Worm (Caenorhabditis elegans): Measurements from ENCODE around the gene tag-191.

tag-191 gene

DNA sequence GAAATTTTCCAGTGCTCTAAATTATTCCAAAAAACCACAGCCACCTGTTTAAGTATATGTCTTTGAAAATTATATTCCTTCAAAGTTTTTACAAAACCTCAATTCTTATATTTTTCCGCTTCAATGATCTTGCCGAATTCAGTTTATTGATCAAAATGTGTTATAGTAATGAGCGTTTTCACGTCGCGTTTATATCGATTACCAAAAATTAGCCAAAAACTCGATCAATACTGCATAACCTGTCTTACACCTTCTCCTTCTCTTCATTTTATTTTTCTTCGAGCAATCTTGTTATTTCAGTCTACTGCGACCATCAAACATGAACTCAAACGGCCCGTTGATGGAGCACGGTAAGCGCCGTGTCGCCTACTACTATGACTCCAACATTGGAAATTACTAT, 11.1 kb downstream of the tag-191 start, which contains the start of gene hda-1:
Gene hda-1 (plus strand): TSS at position 301 of the 400 bp plus-strand sequence.
- TF ChIP-seq K09A11.1 (tag; optimal IDR thresholded peaks at IDR 0.05; ENCODE audit: insufficient read depth) (no peak), elt-4 (tag; optimal IDR thresholded peaks at IDR 0.05) (no peak), dmd-4 (tag; optimal IDR thresholded peaks at IDR 0.05; ENCODE audit: borderline replicate concordance) (no peak), ceh-30 (tag; optimal IDR thresholded peaks at IDR 0.05) (no peak), Y22D7AL.16 (tag; optimal IDR thresholded peaks at IDR 0.05) (no peak), npax-4 (tag; optimal IDR thresholded peaks at IDR 0.05) (no peak), nhr-232 (tag; optimal IDR thresholded peaks at IDR 0.05) (no peak), madf-2 (tag; optimal IDR thresholded peaks at IDR 0.05) (no peak), tbx-2 (tag; optimal IDR thresholded peaks at IDR 0.05) (no peak), C08G9.2 (tag; optimal IDR thresholded peaks at IDR 0.05) (no peak), nhr-11 (tag; optimal IDR thresholded peaks at IDR 0.05) (no peak), ceh-9 (tag; optimal IDR thresholded peaks at IDR 0.05) (no peak), hlh-30 (tag; optimal IDR thresholded peaks at IDR 0.05; ENCODE audit: insufficient read depth) (no peak), ttx-3 (tag; optimal IDR thresholded peaks at IDR 0.05) (no peak), pag-3 (tag; optimal IDR thresholded peaks at IDR 0.05; ENCODE audit: borderline replicate concordance) (no peak)

DNA sequence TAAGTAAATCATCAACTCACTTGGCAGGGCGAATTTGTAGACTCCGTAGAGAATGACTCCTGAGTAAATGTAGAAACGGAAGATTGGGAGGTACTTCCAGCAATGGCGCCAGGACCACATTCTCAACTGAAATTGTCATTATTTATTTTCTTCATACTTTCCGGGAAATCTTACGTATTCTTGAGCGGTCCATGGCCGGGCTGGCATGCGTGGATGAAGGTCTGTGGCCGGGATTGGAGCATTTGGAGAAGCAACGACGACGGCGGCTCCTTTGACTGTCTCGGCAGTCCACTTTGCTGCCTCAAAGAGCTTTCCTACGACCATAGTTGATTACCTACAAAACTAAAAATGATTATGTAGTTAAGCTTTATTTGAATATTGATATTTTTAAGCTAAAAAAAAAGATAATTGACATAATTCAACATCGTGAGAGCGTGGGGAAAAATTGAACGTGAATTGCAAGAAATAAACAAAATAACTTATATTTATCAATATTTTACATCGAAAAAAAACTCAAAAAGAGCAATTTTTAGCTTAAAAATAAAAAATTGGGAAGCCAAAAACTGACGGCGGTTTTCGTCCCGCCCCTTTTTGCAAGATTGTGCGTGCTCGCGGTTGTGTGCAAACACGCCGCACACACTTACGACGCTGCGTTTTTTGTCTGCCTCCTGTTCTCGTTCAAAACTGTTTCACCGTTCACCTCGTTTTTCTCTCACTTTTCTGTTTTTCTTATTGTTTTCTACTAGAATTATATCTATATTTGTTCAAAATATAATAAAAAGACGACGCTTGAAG, 12.2 kb downstream of the tag-191 start, which contains the start of gene ril-1:
Gene ril-1 (minus strand): TSS at position 342 of the 795 bp plus-strand sequence.
- TF ChIP-seq sox-4 (tag; optimal IDR thresholded peaks at IDR 0.05), result peak; percentile 23
- TF ChIP-seq hlh-6 (tag; optimal IDR thresholded peaks at IDR 0.05), result no peak
- no peak for TF ChIP-seq sdc-2 (tag; optimal IDR thresholded peaks at IDR 0.05)
- no peak for TF ChIP-seq hlh-13 (GFP tag; optimal IDR thresholded peaks at IDR 0.05)
- TF ChIP-seq pha-2 (tag; optimal IDR thresholded peaks at IDR 0.05), result no peak
- TF ChIP-seq ztf-16 (tag; optimal IDR thresholded peaks at IDR 0.05), result peak; percentile 62
- TF ChIP-seq unc-86 (tag; optimal IDR thresholded peaks at IDR 0.05), result peak; percentile 33
- TF ChIP-seq elt-2 (tag; optimal IDR thresholded peaks at IDR 0.05), result peak; percentile 74
- no peak for TF ChIP-seq ceh-34 (tag; optimal IDR thresholded peaks at IDR 0.05)
- peak; percentile 7 for TF ChIP-seq npax-4 (tag; optimal IDR thresholded peaks at IDR 0.05)
- TF ChIP-seq hlh-8 (tag; optimal IDR thresholded peaks at IDR 0.05), result no peak
- peak; percentile 53 for TF ChIP-seq ttx-3 (tag; optimal IDR thresholded peaks at IDR 0.05)
- no peak for TF ChIP-seq ceh-2 (tag; optimal IDR thresholded peaks at IDR 0.05)
- TF ChIP-seq elt-4 (tag; optimal IDR thresholded peaks at IDR 0.05), result no peak
- TF ChIP-seq lim-6 (tag; optimal IDR thresholded peaks at IDR 0.05), result no peak
- peak; percentile 35 for TF ChIP-seq tbx-2 (tag; optimal IDR thresholded peaks at IDR 0.05)
- peak; percentile 37 for TF ChIP-seq che-1 (tag; optimal IDR thresholded peaks at IDR 0.05)
- TF ChIP-seq nhr-232 (tag; optimal IDR thresholded peaks at IDR 0.05), result no peak
- TF ChIP-seq fax-1 (tag; optimal IDR thresholded peaks at IDR 0.05), result peak; percentile 12
- no peak for TF ChIP-seq lin-11 (tag; optimal IDR thresholded peaks at IDR 0.05)
- no peak for TF ChIP-seq nhr-11 (tag; optimal IDR thresholded peaks at IDR 0.05)
- TF ChIP-seq pat-9 (tag; optimal IDR thresholded peaks at IDR 0.05), result peak; percentile 18
- no peak for TF ChIP-seq unc-42 (tag; optimal IDR thresholded peaks at IDR 0.05)
- TF ChIP-seq pax-1 (tag; optimal IDR thresholded peaks at IDR 0.05), result no peak
- no peak for TF ChIP-seq ceh-30 (tag; optimal IDR thresholded peaks at IDR 0.05)
- no peak for TF ChIP-seq ceh-24 (tag; optimal IDR thresholded peaks at IDR 0.05)
- peak; percentile 15 for TF ChIP-seq T23F11.4 (GFP tag; optimal IDR thresholded peaks at IDR 0.05)
- no peak for TF ChIP-seq Y22D7AL.16 (tag; optimal IDR thresholded peaks at IDR 0.05)
- no peak for TF ChIP-seq unc-55 (GFP tag; optimal IDR thresholded peaks at IDR 0.05)
- TF ChIP-seq ceh-19 (GFP tag; optimal IDR thresholded peaks at IDR 0.05), result no peak
- TF ChIP-seq ceh-45 (GFP tag; IDR thresholded peaks at IDR 0.05), result no peak
- no peak for TF ChIP-seq pros-1 (tag; optimal IDR thresholded peaks at IDR 0.05)
- TF ChIP-seq ceh-31 (tag; optimal IDR thresholded peaks at IDR 0.05), result peak; percentile 44
- no peak for TF ChIP-seq ahr-1 (tag; optimal IDR thresholded peaks at IDR 0.05)
- no peak for TF ChIP-seq pha-4 (tag; optimal IDR thresholded peaks at IDR 0.05)
- peak; percentile 34 for TF ChIP-seq gmeb-2 (tag; optimal IDR thresholded peaks at IDR 0.05)
- no peak for TF ChIP-seq ceh-6 (GFP tag; optimal IDR thresholded peaks at IDR 0.05)
- TF ChIP-seq fkh-10 (GFP tag; optimal IDR thresholded peaks at IDR 0.05), result no peak
- peak; percentile 33 for TF ChIP-seq C38D4.7 (GFP tag; optimal IDR thresholded peaks at IDR 0.05)
- peak; percentile 3 for TF ChIP-seq eyg-1 (tag; optimal IDR thresholded peaks at IDR 0.05)
- TF ChIP-seq pqm-1 (tag; optimal IDR thresholded peaks at IDR 0.05), result no peak
- no peak for TF ChIP-seq ceh-9 (tag; optimal IDR thresholded peaks at IDR 0.05)
- no peak for TF ChIP-seq ref-2 (tag; optimal IDR thresholded peaks at IDR 0.05)
